Worm (Caenorhabditis elegans) whole organism, midembryonic: ENCODE results near the gene F40G12.11.

Experiments used
- klf-2 ChIP-seq: fragments of 200-800 bp; sonication (Bioruptor generic); conservative IDR thresholded peaks from 2 replicates; pipeline ENCODE4 v1.3.6; 2022; ENCODE audit warnings: missing genetic modification reagents, missing genetic modification characterization, missing compliant biosample characterization
- med-1 ChIP-seq: sonication (generic microtip); optimal IDR thresholded peaks from 2 replicates; lab custom pipeline; 2017; ENCODE audit warnings: missing genetic modification characterization, mild to moderate bottlenecking, missing compliant biosample characterization, antibody characterized with exemption, missing genetic modification reagents; ENCODE audit not compliant: insufficient read depth

DNA sequence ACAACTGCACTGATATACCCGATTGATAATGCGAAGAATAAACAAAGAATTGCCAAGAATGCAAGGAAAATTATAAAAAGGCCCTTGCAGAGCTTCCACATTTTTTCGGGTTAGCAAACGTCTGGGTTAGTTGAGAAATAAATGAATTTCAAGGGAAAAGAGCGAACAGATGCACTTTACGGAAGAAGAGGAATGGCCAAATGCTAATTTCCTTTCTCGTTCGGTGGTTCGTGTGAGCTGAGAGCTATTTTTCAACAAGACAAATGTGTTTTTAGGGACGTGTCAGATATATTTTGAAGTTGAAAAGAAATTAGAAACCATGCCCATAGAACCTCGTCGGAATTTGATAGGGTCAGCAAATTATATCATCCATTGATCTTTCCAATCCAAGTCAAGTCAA lies 25.1 kb upstream of the F40G12.11 start, which contains the start of gene F40G12.2:
- no peak for TF ChIP-seq med-1 (GFP tag; lab: Kevin White, UChicago)
- no peak for TF ChIP-seq klf-2 (GFP tag; lab: Robert Waterston, UW)
